Worm (Caenorhabditis elegans) whole organism, young adult: Measurements from ENCODE around the gene Y46G5A.34.
A peak's percentile ranks its signal among the peaks of the same experiment; 100 is the strongest.

Experiments
- B0261.1 ChIP-seq: sonication (generic microtip); optimal IDR thresholded peaks from 2 replicates; lab custom pipeline; 2016; ENCODE audit warnings: mild to moderate bottlenecking, missing genetic modification characterization, moderate library complexity, missing compliant biosample characterization
- F33H1.4 ChIP-seq: fragments of 200-800 bp; sonication (Bioruptor generic); IDR thresholded peaks from 2 replicates; pipeline ENCODE4 v1.3.6; 2022; ENCODE audit warnings: missing genetic modification reagents, missing genetic modification characterization, missing compliant biosample characterization
- F37B4.10 ChIP-seq: fragments of 200-800 bp; sonication (Bioruptor generic); IDR thresholded peaks from 2 replicates; pipeline ENCODE4 v1.3.6; 2022; ENCODE audit warnings: missing genetic modification characterization, missing compliant biosample characterization
- F39B2.1 ChIP-seq: fragments of 200-800 bp; sonication (Bioruptor generic); IDR thresholded peaks from 2 replicates; pipeline ENCODE4 v1.3.6; 2022; ENCODE audit warnings: missing genetic modification reagents, missing genetic modification characterization, missing compliant biosample characterization
- F49E8.2 ChIP-seq: sonication (generic microtip); optimal IDR thresholded peaks from 3 replicates; lab custom pipeline; 2017; ENCODE audit warnings: missing genetic modification characterization, mild to moderate bottlenecking, missing compliant biosample characterization, antibody characterized with exemption, moderate library complexity; ENCODE audit not compliant: insufficient read depth
- F52B5.7 ChIP-seq: sonication (generic microtip); optimal IDR thresholded peaks from 2 replicates; lab custom pipeline; 2016; ENCODE audit warnings: mild to moderate bottlenecking, missing genetic modification characterization, missing compliant biosample characterization
- F57A8.1 ChIP-seq: fragments of 200-800 bp; sonication (Bioruptor generic); optimal IDR thresholded peaks from 2 replicates; lab custom pipeline; 2018; ENCODE audit warnings: mild to moderate bottlenecking, missing genetic modification characterization, moderate library complexity, missing compliant biosample characterization
- F57C9.4 ChIP-seq: sonication (generic microtip); optimal IDR thresholded peaks from 2 replicates; lab custom pipeline; 2017; ENCODE audit warnings: mild to moderate bottlenecking, missing genetic modification characterization, missing compliant biosample characterization
- K12H6.12 ChIP-seq: fragments of 200-800 bp; sonication (Bioruptor generic); optimal IDR thresholded peaks from 2 replicates; lab custom pipeline; 2018; ENCODE audit warnings: mild to moderate bottlenecking, missing genetic modification characterization, missing compliant biosample characterization
- Y53F4B.3 ChIP-seq: fragments of 200-800 bp; sonication (Bioruptor generic); IDR thresholded peaks from 2 replicates; pipeline ENCODE4 v1.3.6; 2022; ENCODE audit warnings: missing genetic modification reagents, missing genetic modification characterization, missing compliant biosample characterization
- Y53G8AR.9 ChIP-seq: fragments of 200-800 bp; sonication (Bioruptor generic); conservative IDR thresholded peaks from 2 replicates; pipeline ENCODE4 v1.3.6; 2022; ENCODE audit warnings: missing genetic modification reagents, missing genetic modification characterization, missing compliant biosample characterization
- Y67H2A.10 ChIP-seq: fragments of 200-800 bp; sonication (Bioruptor generic); conservative IDR thresholded peaks from 2 replicates; pipeline ENCODE4 v1.3.6; 2022; ENCODE audit warnings: missing genetic modification reagents, missing genetic modification characterization, missing compliant biosample characterization
- ccch-3 ChIP-seq: fragments of 200-800 bp; sonication (Bioruptor generic); optimal IDR thresholded peaks from 2 replicates; lab custom pipeline; 2018; ENCODE audit warnings: mild to moderate bottlenecking, missing genetic modification characterization, missing compliant biosample characterization
- cebp-1 ChIP-seq, 2 experiments: fragments of 200-800 bp in 1 of 2; sonication (Bioruptor generic) in 1 of 2; sonication (generic microtip) in 1 of 2; IDR thresholded peaks in 1 of 2; optimal IDR thresholded peaks in 1 of 2; 2 replicates each; pipeline versions ENCODE4 v1.3.6 to Lab custom; 2017 to 2022; ENCODE audit warnings: missing compliant biosample characterization in 2 of 2, missing genetic modification characterization in 2 of 2, mild to moderate bottlenecking in 1 of 2, missing genetic modification reagents in 1 of 2, moderate library complexity in 1 of 2
- cebp-2 ChIP-seq: fragments of 200-800 bp; sonication (Bioruptor generic); IDR thresholded peaks from 2 replicates; pipeline ENCODE4 v1.3.6; 2022; ENCODE audit warnings: missing genetic modification characterization, missing compliant biosample characterization
- ceh-100 ChIP-seq: fragments of 200-800 bp; sonication (Bioruptor generic); IDR thresholded peaks from 2 replicates; pipeline ENCODE4 v1.3.6; 2022; ENCODE audit warnings: missing genetic modification reagents, missing genetic modification characterization, missing compliant biosample characterization
- ceh-79 ChIP-seq: sonication (generic microtip); optimal IDR thresholded peaks from 2 replicates; lab custom pipeline; 2017; ENCODE audit warnings: mild to moderate bottlenecking, missing genetic modification characterization, missing compliant biosample characterization
- die-1 ChIP-seq: sonication (generic microtip); optimal IDR thresholded peaks from 2 replicates; lab custom pipeline; 2016; ENCODE audit warnings: missing genotype, mild to moderate bottlenecking, missing genetic modification characterization, missing compliant biosample characterization
- dox-1 ChIP-seq: fragments of 200-800 bp; sonication (Bioruptor generic); IDR thresholded peaks from 2 replicates; pipeline ENCODE4 v1.3.6; 2022; ENCODE audit warnings: missing genetic modification reagents, missing genetic modification characterization, missing compliant biosample characterization
- ekl-4 ChIP-seq: fragments of 200-800 bp; sonication (Bioruptor generic); IDR thresholded peaks from 2 replicates; pipeline ENCODE4 v1.3.6; 2022; ENCODE audit warnings: missing genetic modification reagents, missing genetic modification characterization, missing compliant biosample characterization
- fkh-3 ChIP-seq: sonication (generic microtip); optimal IDR thresholded peaks from 2 replicates; lab custom pipeline; 2016; ENCODE audit warnings: mild to moderate bottlenecking, missing genetic modification characterization, missing compliant biosample characterization
- hmg-1.2 ChIP-seq: fragments of 200-800 bp; sonication (Bioruptor generic); IDR thresholded peaks from 2 replicates; pipeline ENCODE4 v1.3.6; 2022; ENCODE audit warnings: missing genetic modification reagents, missing genetic modification characterization, missing compliant biosample characterization
- let-607 ChIP-seq, 2 experiments: fragments of 200-800 bp in 1 of 2; sonication (Bioruptor generic) in 1 of 2; sonication (generic microtip) in 1 of 2; optimal IDR thresholded peaks; 2 replicates each; lab custom pipeline; 2016 to 2018; ENCODE audit warnings: mild to moderate bottlenecking in 2 of 2, missing compliant biosample characterization in 2 of 2, missing genetic modification characterization in 2 of 2, moderate library complexity in 2 of 2, missing genotype in 1 of 2
- lin-40 ChIP-seq: sonication (generic microtip); optimal IDR thresholded peaks from 2 replicates; lab custom pipeline; 2016; ENCODE audit warnings: missing genetic modification characterization, mild to moderate bottlenecking, missing compliant biosample characterization, missing genotype, missing genetic modification reagents
- lin-54 ChIP-seq: fragments of 200-800 bp; sonication (Bioruptor generic); optimal IDR thresholded peaks from 2 replicates; lab custom pipeline; 2018; ENCODE audit warnings: mild to moderate bottlenecking, missing genetic modification characterization, missing compliant biosample characterization
- lsl-1 ChIP-seq: fragments of 200-800 bp; sonication (Bioruptor generic); optimal IDR thresholded peaks from 2 replicates; lab custom pipeline; 2018; ENCODE audit warnings: mild to moderate bottlenecking, missing genetic modification characterization, moderate library complexity, missing compliant biosample characterization
- mcd-1 ChIP-seq: fragments of 200-800 bp; sonication (Bioruptor generic); IDR thresholded peaks from 2 replicates; pipeline ENCODE4 v1.3.6; 2022; ENCODE audit warnings: missing genetic modification reagents, missing genetic modification characterization, missing compliant biosample characterization
- mes-4 ChIP-seq: sonication (generic microtip); optimal IDR thresholded peaks from 2 replicates; lab custom pipeline; 2016; ENCODE audit warnings: missing genotype, missing genetic modification characterization, missing compliant biosample characterization
- nfyb-1 ChIP-seq: fragments of 200-800 bp; sonication (Bioruptor generic); IDR thresholded peaks from 2 replicates; pipeline ENCODE4 v1.3.6; 2022; ENCODE audit warnings: missing genetic modification reagents, missing genetic modification characterization, missing compliant biosample characterization
- nhr-120 ChIP-seq: fragments of 200-800 bp; sonication (Bioruptor generic); IDR thresholded peaks from 2 replicates; pipeline ENCODE4 v1.3.6; 2022; ENCODE audit warnings: missing genetic modification characterization, missing compliant biosample characterization
- pha-4 ChIP-seq: fragments of 150-350 bp; sonication (generic microtip); optimal IDR thresholded peaks from 2 replicates; lab custom pipeline; 2014; ENCODE audit warnings: missing biosample characterization, missing genetic modification reagents, missing genetic modification characterization
- rpc-1 ChIP-seq, 2 experiments: fragments of 150-350 bp in 1 of 2; sonication (generic microtip) in 1 of 2; optimal IDR thresholded peaks; 2 replicates each; lab custom pipeline; 2014 to 2018; ENCODE audit warnings: missing biosample characterization in 1 of 2, missing genetic modification characterization in 1 of 2, missing genetic modification reagents in 1 of 2, missing genotype in 1 of 2
- sdz-38 ChIP-seq: sonication (generic microtip); optimal IDR thresholded peaks from 2 replicates; lab custom pipeline; 2016; ENCODE audit warnings: missing genotype, missing genetic modification characterization, missing compliant biosample characterization
- snpc-3.4 ChIP-seq: sonication (generic microtip); optimal IDR thresholded peaks from 2 replicates; lab custom pipeline; 2017; ENCODE audit warnings: missing genetic modification characterization, mild to moderate bottlenecking, missing compliant biosample characterization, antibody characterized with exemption, moderate library complexity, missing genotype, missing genetic modification reagents
- snpc-4 ChIP-seq, 5 experiments: fragments of 150-350 bp in 1 of 5; sonication (generic microtip) in 4 of 5; optimal IDR thresholded peaks; 2 replicates each; lab custom pipeline; 2014 to 2018; ENCODE audit warnings: missing genetic modification characterization in 5 of 5, missing biosample characterization in 3 of 5, antibody characterized with exemption in 2 of 5, mild to moderate bottlenecking in 2 of 5, missing compliant biosample characterization in 2 of 5, missing genotype in 2 of 5, moderate library complexity in 2 of 5, missing genetic modification reagents in 1 of 5
- tlf-1 ChIP-seq: fragments of 200-800 bp; sonication (Bioruptor generic); optimal IDR thresholded peaks from 2 replicates; lab custom pipeline; 2018; ENCODE audit warnings: mild to moderate bottlenecking, missing genetic modification characterization, missing compliant biosample characterization
- ztf-25 ChIP-seq: fragments of 200-800 bp; sonication (Bioruptor generic); IDR thresholded peaks from 2 replicates; pipeline ENCODE4 v1.3.6; 2022; ENCODE audit warnings: missing genetic modification reagents, missing genetic modification characterization, missing compliant biosample characterization
- ztf-3 ChIP-seq: fragments of 200-800 bp; sonication (Bioruptor generic); optimal IDR thresholded peaks from 2 replicates; lab custom pipeline; 2018; ENCODE audit warnings: mild to moderate bottlenecking, missing genetic modification characterization, missing compliant biosample characterization
- ztf-6 ChIP-seq: fragments of 200-800 bp; sonication (Bioruptor generic); IDR thresholded peaks from 2 replicates; pipeline ENCODE4 v1.3.6; 2022; ENCODE audit warnings: missing genetic modification reagents, missing genetic modification characterization, missing compliant biosample characterization

Y46G5A.34 gene

ce11 chrII:12768167-12768712 is 8.2 kb upstream of the Y46G5A.34 start, which contains the start of the genes vps-2 and tiar-2 (continued):
- no peak for TF ChIP-seq ceh-79 (tag; lab: Kevin White, UChicago)
- TF ChIP-seq tlf-1 (GFP tag; lab: Kevin White, UChicago) = no peak
- TF ChIP-seq ztf-3 (GFP tag; lab: Kevin White, UChicago) = no peak
- TF ChIP-seq Y53F4B.3 = no peak
- peak in 1 of 2 experiments; percentile 36 for TF ChIP-seq let-607 (tag; optimal IDR thresholded peaks at IDR 0.05; lab: Kevin White, UChicago)
- peak; percentile 89 for TF ChIP-seq mcd-1
- TF ChIP-seq cebp-2 = no peak
- peak; percentile 2 for TF ChIP-seq lsl-1 (GFP tag; lab: Kevin White, UChicago)
- TF ChIP-seq ekl-4 (GFP tag; lab: Robert Waterston, UW) = no peak
- TF ChIP-seq Y67H2A.10 (GFP tag; lab: Robert Waterston, UW) = no peak
- 0 out of 2 replicates have a peak, but pooled peaks have one; percentile 18 for TF ChIP-seq dox-1 (GFP tag; lab: Robert Waterston, UW)
- TF ChIP-seq fkh-3 = no peak
- no peak for TF ChIP-seq ztf-6 (GFP tag; lab: Robert Waterston, UW)
- TF ChIP-seq mes-4 (tag; lab: Kevin White, UChicago) = no peak
- no peak for TF ChIP-seq F49E8.2 (tag; lab: Kevin White, UChicago)
- no peak for TF ChIP-seq ztf-25
- TF ChIP-seq rpc-1 (optimal IDR thresholded peaks at IDR 0.05; lab: Kevin White, UChicago) = no peak
- no peak for TF ChIP-seq rpc-1 (tag; optimal IDR thresholded peaks at IDR 0.05; lab: Kevin White, UChicago)
- no peak for TF ChIP-seq nhr-120 (GFP tag; lab: Robert Waterston, UW)
- no peak for TF ChIP-seq nfyb-1 (GFP tag; lab: Robert Waterston, UW)
- no peak for TF ChIP-seq B0261.1 (tag; lab: Kevin White, UChicago)
- no peak for TF ChIP-seq sdz-38
- peak; percentile 54 for TF ChIP-seq hmg-1.2
- peak; percentile 14 for TF ChIP-seq K12H6.12
- TF ChIP-seq F39B2.1 = no peak
- no peak for TF ChIP-seq F33H1.4
- TF ChIP-seq F57C9.4 (tag; lab: Kevin White, UChicago) = no peak
- no peak for TF ChIP-seq F37B4.10 (GFP tag; lab: Robert Waterston, UW)
- 0 out of 2 replicates have a peak, but pooled peaks have one; percentile 35 for TF ChIP-seq Y53G8AR.9 (GFP tag; lab: Robert Waterston, UW)
- no peak for TF ChIP-seq die-1 (tag; lab: Kevin White, UChicago)
- no peak for TF ChIP-seq ceh-100 (GFP tag; lab: Robert Waterston, UW)
- peak; percentile 22 for TF ChIP-seq snpc-3.4 (tag; lab: Kevin White, UChicago)
- TF ChIP-seq snpc-4 (GFP tag; optimal IDR thresholded peaks at IDR 0.05; lab: Kevin White, UChicago) = no peak
- peak in 3 of 4 experiments; percentile 42 to 74 (median 46) for TF ChIP-seq snpc-4 (tag; optimal IDR thresholded peaks at IDR 0.05; lab: Kevin White, UChicago)
- TF ChIP-seq lin-54 (GFP tag; lab: Kevin White, UChicago) = peak; percentile 39
- TF ChIP-seq F52B5.7 (tag; lab: Kevin White, UChicago) = no peak
- TF ChIP-seq pha-4 (tag; lab: Kevin White, UChicago) = no peak
- peak; percentile 66 for TF ChIP-seq lin-40 (tag; lab: Kevin White, UChicago)
- TF ChIP-seq cebp-1 (GFP tag; IDR thresholded peaks at IDR 0.05; lab: Robert Waterston, UW) = no peak; the same call in 1 of the 2 replicates
- TF ChIP-seq cebp-1 (tag; optimal IDR thresholded peaks at IDR 0.05; lab: Kevin White, UChicago) = peak; percentile 87
- no peak for TF ChIP-seq ccch-3 (GFP tag; lab: Kevin White, UChicago)
- no peak for TF ChIP-seq F57A8.1 (GFP tag; lab: Kevin White, UChicago)
